Worm (Caenorhabditis elegans): ENCODE results near the gene ufl-1.

ufl-1 gene

DNA sequence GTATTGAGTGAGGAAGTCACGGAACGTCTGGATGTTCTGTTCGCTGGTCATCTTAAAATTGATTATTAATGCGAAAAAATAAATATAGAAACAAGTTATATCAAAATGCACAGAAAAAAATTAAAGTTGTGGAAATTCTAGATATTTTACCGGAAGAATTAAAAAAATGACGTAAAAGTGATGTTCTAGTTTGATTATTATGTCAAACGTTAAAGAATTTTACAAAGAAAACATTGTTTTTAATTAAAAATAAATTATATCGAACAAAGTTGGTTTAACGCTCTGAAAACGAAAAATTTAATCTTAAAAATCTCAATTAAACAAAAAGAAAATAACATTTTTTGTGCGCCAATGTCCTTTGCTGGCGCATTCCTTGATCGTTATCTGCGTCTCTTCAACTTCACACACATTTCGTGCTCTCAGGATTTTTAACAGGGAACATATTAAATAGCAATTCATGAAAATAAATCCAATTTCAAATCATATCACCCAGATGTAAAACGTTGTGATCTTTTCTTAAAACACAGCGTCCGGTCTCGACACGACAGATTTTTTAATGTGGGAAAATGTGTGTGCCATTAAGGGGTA lies 8.0 kb upstream of the ufl-1 start, which contains the start of gene tin-9.1 (continued):
- TF ChIP-seq Y75B8A.6 (GFP tag; IDR thresholded peaks at IDR 0.05) (no peak), aly-2 (tag; optimal IDR thresholded peaks at IDR 0.05) (no peak), skn-1 (tag; optimal IDR thresholded peaks at IDR 0.05) (no peak), egl-27 (tag; optimal IDR thresholded peaks at IDR 0.05) (no peak), spr-3 (GFP tag; optimal IDR thresholded peaks at IDR 0.05) (no peak), madf-9 (GFP tag; conservative IDR thresholded peaks at IDR 0.05) (no peak), tra-1 (GFP tag; IDR thresholded peaks at IDR 0.05) (no peak), T26A8.4 (GFP tag; IDR thresholded peaks at IDR 0.05) (peak; percentile 28; the same call in 1 of the 2 replicates), nhr-41 (GFP tag; IDR thresholded peaks at IDR 0.05) (no peak), ceh-44 (GFP tag; IDR thresholded peaks at IDR 0.05) (no peak), hlh-30 (tag; optimal IDR thresholded peaks at IDR 0.05; ENCODE audit: insufficient read depth) (peak; percentile 66)

DNA sequence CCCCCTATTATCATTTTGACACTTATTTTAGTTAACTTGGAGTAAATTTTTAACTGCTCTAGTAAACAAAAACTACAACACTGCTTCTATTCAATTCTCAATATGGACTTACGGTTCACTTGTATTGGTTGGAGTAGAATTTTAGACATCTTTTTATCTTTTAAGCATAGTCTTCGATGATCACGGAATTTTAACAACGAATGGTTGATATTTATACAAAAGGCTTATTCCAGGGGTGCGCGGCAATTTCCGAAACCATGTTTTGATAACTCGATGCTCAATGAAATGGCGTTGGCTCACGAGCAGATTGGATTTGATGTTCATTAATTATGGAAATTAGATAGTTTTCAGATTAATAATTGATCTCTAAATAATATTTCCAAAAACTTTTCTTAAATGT lies 6.8 kb upstream of the ufl-1 start:
- TF ChIP-seq zip-2 (tag; optimal IDR thresholded peaks at IDR 0.05) (no peak), spr-1 (tag; optimal IDR thresholded peaks at IDR 0.05) (no peak), fos-1 (tag; optimal IDR thresholded peaks at IDR 0.05) (no peak), ceh-32 (tag; optimal IDR thresholded peaks at IDR 0.05; ENCODE audit: poor library complexity) (no peak), lin-38 (GFP tag; IDR thresholded peaks at IDR 0.05) (peak; percentile 63), F49E8.2 (tag; optimal IDR thresholded peaks at IDR 0.05; ENCODE audit: borderline replicate concordance) (peak; percentile 87), arid-1 (GFP tag; conservative IDR thresholded peaks at IDR 0.05) (peak; percentile 45; the same call in 1 of the 2 replicates), aha-1 (tag) (peak; percentile 0), Y5F2A.4 (GFP tag; optimal IDR thresholded peaks at IDR 0.05) (peak; percentile 19), nhr-28 (tag; optimal IDR thresholded peaks at IDR 0.05) (no peak), ceh-62 (tag; optimal IDR thresholded peaks at IDR 0.05) (no peak), ceh-82 (tag; optimal IDR thresholded peaks at IDR 0.05) (no peak), snpc-1.2 (GFP tag; IDR thresholded peaks at IDR 0.05) (peak; percentile 78), nhr-111 (GFP tag; optimal IDR thresholded peaks at IDR 0.05) (peak; percentile 78), zfp-3 (GFP tag; conservative IDR thresholded peaks at IDR 0.05) (0 out of 2 replicates have a peak, but pooled peaks have one; percentile 13), madf-5 (GFP tag; IDR thresholded peaks at IDR 0.05) (peak in 1 of 2 experiments; percentile 68; a peak in 1 of 4 replicates), skn-1 (tag; optimal IDR thresholded peaks at IDR 0.05) (no peak)

DNA sequence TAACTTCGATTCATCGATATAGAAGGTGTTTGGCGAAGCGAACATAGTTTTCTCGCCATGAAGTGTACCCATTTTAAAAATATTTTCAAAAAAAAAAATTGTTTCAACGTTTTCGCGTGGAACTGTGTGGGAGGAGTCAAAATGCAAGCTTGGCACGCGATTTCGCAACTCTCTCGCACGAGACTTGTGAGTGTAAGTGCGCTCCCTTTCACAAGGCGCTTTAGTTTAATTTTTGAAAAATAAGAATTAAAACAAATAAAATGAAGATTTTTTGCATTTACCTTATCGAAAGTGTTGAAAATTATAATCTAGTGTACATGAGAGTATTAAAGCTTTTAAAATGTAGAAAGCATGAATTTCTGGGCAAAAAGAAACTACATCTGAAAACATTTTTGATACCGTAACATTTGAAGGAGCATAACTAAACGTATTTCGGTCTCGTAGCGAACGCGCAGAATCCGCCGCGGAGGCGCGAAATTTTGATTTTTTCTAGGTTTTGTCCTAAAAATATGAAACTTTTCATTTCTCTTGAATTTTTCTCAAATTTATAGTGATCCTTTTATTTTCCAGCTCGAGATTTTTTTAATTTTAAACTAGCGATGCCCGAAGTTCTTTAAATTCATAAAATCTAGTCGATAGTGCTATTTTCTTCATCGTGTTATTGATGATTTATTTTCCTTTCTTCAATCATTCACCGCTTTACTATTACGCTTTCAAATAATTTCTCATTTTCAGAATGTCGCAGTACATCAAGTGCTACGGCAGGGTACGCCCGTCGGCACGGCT lies 3.0 kb upstream of the ufl-1 start, which contains the start of the genes cogc-2 and klp-18:
Gene cogc-2, minus strand, starts transcription at position 105 of the 786 bp plus-strand sequence.
Gene klp-18, plus strand, starts transcription at position 736 of the 786 bp plus-strand sequence.
- no peak for TF ChIP-seq F44E2.7 (GFP tag; IDR thresholded peaks at IDR 0.05)
- 0 out of 2 replicates have a peak, but pooled peaks have one; percentile 8 for TF ChIP-seq arid-1 (GFP tag; conservative IDR thresholded peaks at IDR 0.05)
- no peak for TF ChIP-seq aha-1 (tag)
- TF ChIP-seq lin-39 (tag; optimal IDR thresholded peaks at IDR 0.05): no peak
- peak; percentile 59; the same call in 1 of the 2 replicates for TF ChIP-seq pha-4 (GFP tag; IDR thresholded peaks at IDR 0.05)
- TF ChIP-seq pha-4 (tag; optimal IDR thresholded peaks at IDR 0.05): peak; percentile 50
- TF ChIP-seq hlh-11 (tag; optimal IDR thresholded peaks at IDR 0.05): peak; percentile 71
- no peak for TF ChIP-seq daf-16 (GFP tag; optimal IDR thresholded peaks at IDR 0.05)
- TF ChIP-seq daf-16 (tag; optimal IDR thresholded peaks at IDR 0.05): peak; percentile 58
- TF ChIP-seq zip-2 (tag; optimal IDR thresholded peaks at IDR 0.05): peak; percentile 28
- no peak for TF ChIP-seq vab-7 (GFP tag; IDR thresholded peaks at IDR 0.05)
- peak; percentile 9 for TF ChIP-seq F37D6.2 (tag; optimal IDR thresholded peaks at IDR 0.05)
- peak; percentile 37 for TF ChIP-seq fkh-10 (GFP tag; optimal IDR thresholded peaks at IDR 0.05)
- no peak for TF ChIP-seq nhr-41 (GFP tag; IDR thresholded peaks at IDR 0.05)
- no peak for TF ChIP-seq ztf-11 (tag; optimal IDR thresholded peaks at IDR 0.05)
- no peak for TF ChIP-seq saeg-2 (GFP tag; IDR thresholded peaks at IDR 0.05)
- TF ChIP-seq gei-8 (GFP tag; optimal IDR thresholded peaks at IDR 0.05): no peak
- TF ChIP-seq lim-7 (GFP tag; IDR thresholded peaks at IDR 0.05): no peak
- TF ChIP-seq dpl-1 (GFP tag; optimal IDR thresholded peaks at IDR 0.05): peak; percentile 95
- TF ChIP-seq ZK337.2 (GFP tag; IDR thresholded peaks at IDR 0.05): no peak
- peak in 1 of 2 experiments; percentile 67 for TF ChIP-seq mdl-1 (tag; optimal IDR thresholded peaks at IDR 0.05)
- TF ChIP-seq sdz-12 (GFP tag; optimal IDR thresholded peaks at IDR 0.05): no peak
- TF ChIP-seq T26A8.4 (GFP tag; IDR thresholded peaks at IDR 0.05): peak; percentile 72
- TF ChIP-seq nhr-6 (tag; optimal IDR thresholded peaks at IDR 0.05): peak; percentile 86
- TF ChIP-seq ceh-20 (GFP tag; IDR thresholded peaks at IDR 0.05): peak; percentile 48; the same call in 1 of the 2 replicates
